Fruit fly (Drosophila melanogaster) whole organism, embryonic: Measurements from ENCODE around the gene Zpr1.

Source experiments
- Antp ChIP-seq: fragments of 200-800 bp; sonication (Bioruptor generic); optimal IDR thresholded peaks from 3 replicates; lab custom pipeline; 2016; ENCODE audit warnings: missing biosample characterization, missing genetic modification characterization
- Asciz ChIP-seq: fragments of 200-800 bp; sonication (Bioruptor generic); optimal IDR thresholded peaks from 2 replicates; lab custom pipeline; 2017; ENCODE audit warnings: missing biosample characterization, mild to moderate bottlenecking, missing genetic modification characterization, missing genetic modification reagents
- BtbVII ChIP-seq: fragments of 200-800 bp; sonication (Bioruptor generic); optimal IDR thresholded peaks from 3 replicates; lab custom pipeline; 2017; ENCODE audit warnings: missing biosample characterization, mild to moderate bottlenecking, missing genetic modification characterization
- CG1024 ChIP-seq: fragments of 200-800 bp; sonication (Bioruptor generic); IDR thresholded peaks from 2 replicates; pipeline ENCODE4 v1.3.6; 2022; ENCODE audit warnings: missing biosample characterization, missing genetic modification characterization
- CG10267 ChIP-seq: fragments of 200-800 bp; sonication (Bioruptor generic); optimal IDR thresholded peaks from 2 replicates; lab custom pipeline; 2018; ENCODE audit warnings: missing biosample characterization, mild to moderate bottlenecking, missing genetic modification characterization, moderate library complexity
- CG10431 ChIP-seq: fragments of 200-800 bp; sonication (Bioruptor generic); optimal IDR thresholded peaks from 3 replicates; lab custom pipeline; 2018; ENCODE audit warnings: missing biosample characterization, mild to moderate bottlenecking, missing genetic modification characterization
- CG10565 ChIP-seq: fragments of 200-800 bp; sonication (Bioruptor generic); optimal IDR thresholded peaks from 3 replicates; lab custom pipeline; 2016; ENCODE audit warnings: missing biosample characterization, mild to moderate bottlenecking, missing genetic modification characterization
- CG10959 ChIP-seq: fragments of 200-800 bp; sonication (Bioruptor generic); IDR thresholded peaks from 2 replicates; pipeline ENCODE4 v1.3.6; 2022; ENCODE audit warnings: missing biosample characterization, missing genetic modification characterization
- CG11560 ChIP-seq: fragments of 200-800 bp; sonication (Bioruptor generic); IDR thresholded peaks from 3 replicates; pipeline ENCODE4 v1.3.6; 2022; ENCODE audit warnings: missing biosample characterization, missing genetic modification characterization
- CG12769 ChIP-seq: fragments of 200-800 bp; sonication (Bioruptor generic); optimal IDR thresholded peaks from 2 replicates; lab custom pipeline; 2019; ENCODE audit warnings: missing biosample characterization, mild to moderate bottlenecking, missing genetic modification characterization, moderate library complexity
- CG15601 ChIP-seq: fragments of 200-800 bp; sonication (Bioruptor generic); optimal IDR thresholded peaks from 3 replicates; lab custom pipeline; 2019; ENCODE audit warnings: missing biosample characterization, mild to moderate bottlenecking, missing genetic modification characterization, moderate library complexity
- CG17186 ChIP-seq: fragments of 200-800 bp; sonication (Bioruptor generic); optimal IDR thresholded peaks from 3 replicates; lab custom pipeline; 2017; ENCODE audit warnings: missing biosample characterization, missing genetic modification reagents, missing genetic modification characterization
- CG17802 ChIP-seq: fragments of 200-800 bp; sonication (Bioruptor generic); optimal IDR thresholded peaks from 2 replicates; lab custom pipeline; 2018; ENCODE audit warnings: missing biosample characterization, mild to moderate bottlenecking, missing genetic modification characterization, moderate library complexity
- CG1792 ChIP-seq: fragments of 200-800 bp; sonication (Bioruptor generic); optimal IDR thresholded peaks from 2 replicates; lab custom pipeline; 2016; ENCODE audit warnings: missing biosample characterization, missing genetic modification characterization
- CG18262 ChIP-seq: fragments of 200-800 bp; optimal IDR thresholded peaks from 3 replicates; lab custom pipeline; 2019; ENCODE audit warnings: missing biosample characterization, mild to moderate bottlenecking, missing genetic modification characterization, moderate library complexity
- CG3163 ChIP-seq: fragments of 200-800 bp; sonication (Bioruptor generic); optimal IDR thresholded peaks from 3 replicates; lab custom pipeline; 2016; ENCODE audit warnings: missing biosample characterization, missing genetic modification characterization
- CG32767 ChIP-seq: fragments of 200-800 bp; sonication (Bioruptor generic); IDR thresholded peaks from 2 replicates; pipeline ENCODE4 v1.3.6; 2022; ENCODE audit warnings: missing biosample characterization, missing genetic modification characterization
- CG33213 ChIP-seq: fragments of 200-800 bp; sonication (Bioruptor generic); optimal IDR thresholded peaks from 3 replicates; lab custom pipeline; 2016; ENCODE audit warnings: missing biosample characterization, missing genetic modification characterization
- CG3838 ChIP-seq: fragments of 200-800 bp; sonication (Bioruptor generic); optimal IDR thresholded peaks from 3 replicates; lab custom pipeline; 2016; ENCODE audit warnings: missing biosample characterization, missing genetic modification characterization
- CG43689 ChIP-seq: fragments of 200-800 bp; sonication (Bioruptor generic); IDR thresholded peaks from 2 replicates; pipeline ENCODE4 v1.3.6; 2022; ENCODE audit warnings: missing biosample characterization, missing genetic modification characterization
- CG5245 ChIP-seq: fragments of 200-800 bp; sonication (Bioruptor generic); optimal IDR thresholded peaks from 3 replicates; lab custom pipeline; 2016; ENCODE audit warnings: missing biosample characterization, missing genetic modification characterization
- CG6689 ChIP-seq: fragments of 200-800 bp; sonication (Bioruptor generic); IDR thresholded peaks from 2 replicates; pipeline ENCODE4 v1.3.6; 2022; ENCODE audit warnings: missing biosample characterization, missing genetic modification characterization
- CG7357 ChIP-seq: fragments of 200-800 bp; sonication (Bioruptor generic); IDR thresholded peaks from 3 replicates; pipeline ENCODE4 v1.3.6; 2022; ENCODE audit warnings: missing biosample characterization, missing genetic modification characterization
- CG8281 ChIP-seq: fragments of 200-800 bp; sonication (Bioruptor generic); optimal IDR thresholded peaks from 2 replicates; lab custom pipeline; 2018; ENCODE audit warnings: missing biosample characterization, mild to moderate bottlenecking, missing genetic modification characterization, moderate library complexity
- CG8944 ChIP-seq: fragments of 200-800 bp; sonication (Bioruptor generic); optimal IDR thresholded peaks from 3 replicates; lab custom pipeline; 2016; ENCODE audit warnings: missing biosample characterization, missing genetic modification characterization
- Dfd ChIP-seq, 2 experiments: fragments of >200 bp; optimal IDR thresholded peaks; 2 replicates each; lab custom pipeline; 2017; ENCODE audit warnings: missing biosample characterization in 2 of 2, missing genetic modification characterization in 2 of 2
- Ets65A ChIP-seq: fragments of 200-800 bp; sonication (Bioruptor generic); peaks from one replicate; lab custom pipeline; 2016; ENCODE audit warnings: missing biosample characterization, missing genetic modification characterization
- H15 ChIP-seq: fragments of 200-800 bp; sonication (Bioruptor generic); IDR thresholded peaks from 3 replicates; pipeline ENCODE4 v1.3.6; 2022; ENCODE audit warnings: missing biosample characterization, missing genetic modification characterization
- HLHmδ ChIP-seq: fragments of 200-800 bp; sonication (Bioruptor generic); optimal IDR thresholded peaks from 2 replicates; lab custom pipeline; 2018; ENCODE audit warnings: missing biosample characterization, mild to moderate bottlenecking, missing genetic modification characterization, moderate library complexity
- Hmx ChIP-seq: fragments of 200-800 bp; sonication (Bioruptor generic); optimal IDR thresholded peaks from 2 replicates; lab custom pipeline; 2016; ENCODE audit warnings: missing biosample characterization, missing genetic modification characterization
- Lhr ChIP-seq: fragments of 200-800 bp; sonication (Bioruptor generic); optimal IDR thresholded peaks from 3 replicates; lab custom pipeline; 2017; ENCODE audit warnings: mild to moderate bottlenecking, missing biosample characterization, missing genetic modification reagents, missing genetic modification characterization
- Ptx1 ChIP-seq: fragments of 200-800 bp; sonication (Bioruptor generic); IDR thresholded peaks from 2 replicates; pipeline ENCODE4 v1.3.6; 2022; ENCODE audit warnings: missing biosample characterization, missing genetic modification characterization
- br ChIP-seq: fragments of >200 bp; optimal IDR thresholded peaks from 2 replicates; lab custom pipeline; 2017
- dm ChIP-seq: fragments of 200-800 bp; sonication (Bioruptor generic); optimal IDR thresholded peaks from 3 replicates; lab custom pipeline; 2016; ENCODE audit warnings: missing biosample characterization, missing genetic modification characterization
- dmrt11E ChIP-seq: fragments of 200-800 bp; sonication (Bioruptor generic); optimal IDR thresholded peaks from 3 replicates; lab custom pipeline; 2018; ENCODE audit warnings: missing biosample characterization, mild to moderate bottlenecking, missing genetic modification characterization, moderate library complexity
- dpn ChIP-seq, 2 experiments: fragments of 200-800 bp; sonication (Bioruptor generic); optimal IDR thresholded peaks; 3 replicates each; lab custom pipeline; 2016; ENCODE audit warnings: missing biosample characterization in 2 of 2, missing genetic modification characterization in 2 of 2
- grau ChIP-seq: fragments of 200-800 bp; optimal IDR thresholded peaks from 3 replicates; lab custom pipeline; 2019; ENCODE audit warnings: missing biosample characterization, mild to moderate bottlenecking, missing genetic modification characterization, moderate library complexity
- jigr1 ChIP-seq: fragments of 200-800 bp; sonication (Bioruptor generic); IDR thresholded peaks from 3 replicates; pipeline ENCODE4 v1.3.6; 2022; ENCODE audit warnings: missing biosample characterization, missing genetic modification characterization
- kay ChIP-seq: fragments of 200-800 bp; sonication (Bioruptor generic); optimal IDR thresholded peaks from 2 replicates; lab custom pipeline; 2016; ENCODE audit warnings: missing biosample characterization, missing genetic modification characterization
- klu ChIP-seq: fragments of 200-800 bp; sonication (Bioruptor generic); IDR thresholded peaks from 2 replicates; pipeline ENCODE4 v1.3.6; 2022; ENCODE audit warnings: missing biosample characterization, missing genetic modification characterization
- lov ChIP-seq, 2 experiments: fragments of 200-800 bp in 1 of 2; fragments of >200 bp in 1 of 2; sonication (Bioruptor generic) in 1 of 2; IDR thresholded peaks in 1 of 2; optimal IDR thresholded peaks in 1 of 2; 2 replicates in 1 of 2; 3 replicates in 1 of 2; pipeline versions ENCODE4 v1.3.6 to Lab custom; 2017 to 2022; ENCODE audit warnings: missing biosample characterization in 1 of 2, missing genetic modification characterization in 1 of 2
- nerfin-2 ChIP-seq: fragments of 200-800 bp; sonication (Bioruptor generic); IDR thresholded peaks from 2 replicates; pipeline ENCODE4 v1.3.6; 2022; ENCODE audit warnings: missing biosample characterization, missing genetic modification characterization; ENCODE audit not compliant: partially characterized antibody
- p53 ChIP-seq: fragments of 200-800 bp; sonication (Bioruptor generic); optimal IDR thresholded peaks from 2 replicates; lab custom pipeline; 2016; ENCODE audit warnings: missing biosample characterization, missing genetic modification characterization
- peb ChIP-seq: fragments of 200-800 bp; sonication (Bioruptor generic); IDR thresholded peaks from 2 replicates; pipeline ENCODE4 v1.3.6; 2022; ENCODE audit warnings: missing biosample characterization, missing genetic modification characterization
- pfk ChIP-seq: fragments of 200-800 bp; sonication (Bioruptor generic); optimal IDR thresholded peaks from 2 replicates; lab custom pipeline; 2018; ENCODE audit warnings: missing biosample characterization, mild to moderate bottlenecking, missing genetic modification characterization, moderate library complexity
- sim ChIP-seq: fragments of 200-800 bp; sonication (Bioruptor generic); IDR thresholded peaks from 2 replicates; pipeline ENCODE4 v1.3.6; 2022; ENCODE audit warnings: missing biosample characterization, missing genetic modification characterization
- sr ChIP-seq: fragments of 200-800 bp; sonication (Bioruptor generic); IDR thresholded peaks from 3 replicates; pipeline ENCODE4 v1.3.6; 2022; ENCODE audit warnings: missing biosample characterization, missing genetic modification characterization
- stc ChIP-seq: fragments of 200-800 bp; sonication (Bioruptor generic); IDR thresholded peaks from 2 replicates; pipeline ENCODE4 v1.3.6; 2022; ENCODE audit warnings: missing biosample characterization, missing genetic modification characterization
- sug ChIP-seq: fragments of 200-800 bp; optimal IDR thresholded peaks from 2 replicates; lab custom pipeline; 2019; ENCODE audit warnings: missing biosample characterization, mild to moderate bottlenecking, missing genetic modification characterization, moderate library complexity
- vnd ChIP-seq: fragments of 200-800 bp; sonication (Bioruptor generic); IDR thresholded peaks from 3 replicates; pipeline ENCODE4 v1.3.6; 2022; ENCODE audit warnings: missing biosample characterization, missing genetic modification characterization; ENCODE audit not compliant: partially characterized antibody
- wdn ChIP-seq: fragments of 200-800 bp; sonication (Bioruptor generic); IDR thresholded peaks from 2 replicates; pipeline ENCODE4 v1.3.6; 2022; ENCODE audit warnings: missing biosample characterization, missing genetic modification characterization
- yki ChIP-seq: fragments of >200 bp; optimal IDR thresholded peaks from 3 replicates; lab custom pipeline; 2018

The Zpr1 gene

DNA sequence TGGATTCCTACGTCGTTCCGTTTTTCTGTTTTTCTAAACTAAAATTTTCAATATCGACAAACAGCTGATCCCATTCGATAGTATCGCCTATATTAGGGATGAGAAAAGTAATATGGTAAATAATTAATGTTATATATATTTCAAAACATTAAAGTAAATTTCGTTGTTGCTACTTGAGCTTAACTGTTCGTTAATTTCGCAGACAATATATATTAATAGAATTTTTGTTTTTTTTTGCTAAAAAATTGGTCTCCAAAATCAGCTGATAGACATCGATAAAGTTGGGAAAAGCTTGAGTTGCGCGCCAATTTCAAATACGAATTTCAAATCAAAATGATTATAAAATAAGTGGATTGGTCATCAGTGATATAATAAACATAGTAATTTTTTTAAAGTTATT lies 34.5 kb upstream of the Zpr1 start, which contains the start of gene CG12118 (continued):
- TF ChIP-seq dpn (GFP tag; optimal IDR thresholded peaks at IDR 0.05; lab: Kevin White, UChicago) (peak; percentile 21 to 88), sim (GFP tag; lab: Robert Waterston, UW) (no peak), peb (GFP tag; lab: Robert Waterston, UW) (peak; percentile 38; the same call in 1 of the 2 replicates), CG8281 (tag; lab: Kevin White, UChicago) (peak; percentile 2), CG6689 (GFP tag; lab: Robert Waterston, UW) (peak; percentile 80), CG7357 (GFP tag; lab: Robert Waterston, UW) (0 out of 3 replicates have a peak, but pooled peaks have one; percentile 10), br (lab: Kevin White, UChicago) (no peak), CG33213 (GFP tag; lab: Kevin White, UChicago) (no peak), CG43689 (GFP tag; lab: Robert Waterston, UW) (peak; percentile 45; the same call in 1 of the 2 replicates), nerfin-2 (GFP tag; lab: Robert Waterston, UW) (peak; percentile 89), CG3163 (no peak), Ptx1 (peak; percentile 86), CG1024 (GFP tag; lab: Robert Waterston, UW) (peak; percentile 70), dmrt11E (peak; percentile 80), Hmx (no peak), CG1792 (GFP tag; lab: Kevin White, UChicago) (no peak), Lhr (GFP tag; lab: Kevin White, UChicago) (peak; percentile 52), grau (tag; lab: Kevin White, UChicago) (peak; percentile 67), wdn (GFP tag; lab: Robert Waterston, UW) (peak; percentile 88), jigr1 (GFP tag; lab: Robert Waterston, UW) (no peak), Dfd (GFP tag; optimal IDR thresholded peaks at IDR 0.05; lab: Kevin White, UChicago) (no peak), dm (GFP tag; lab: Kevin White, UChicago) (no peak), CG8944 (GFP tag; lab: Kevin White, UChicago) (peak; percentile 29), stc (GFP tag; lab: Robert Waterston, UW) (peak; percentile 66; the same call in 1 of the 2 replicates), sug (tag; lab: Kevin White, UChicago) (peak; percentile 57), H15 (GFP tag; lab: Robert Waterston, UW) (peak; percentile 71), CG5245 (GFP tag; lab: Kevin White, UChicago) (peak; percentile 67), Asciz (no peak), CG17802 (peak; percentile 25), CG15601 (peak; percentile 77), CG11560 (peak; percentile 55; the same call in 1 of the 3 replicates), CG10267 (peak; percentile 81), CG3838 (GFP tag; lab: Kevin White, UChicago) (peak; percentile 38), BtbVII (GFP tag; lab: Kevin White, UChicago) (peak; percentile 36), p53 (no peak), Antp (no peak), CG10565 (GFP tag; lab: Kevin White, UChicago) (no peak), yki (lab: Kevin White, UChicago) (no peak), kay (GFP tag; lab: Kevin White, UChicago) (peak; percentile 62), HLHmδ (GFP tag; lab: Kevin White, UChicago) (no peak), CG17186 (peak; percentile 38), lov (optimal IDR thresholded peaks at IDR 0.05; lab: Kevin White, UChicago) (no peak), lov (GFP tag; IDR thresholded peaks at IDR 0.05; lab: Robert Waterston, UW) (peak; percentile 84), klu (peak; percentile 41; the same call in 1 of the 2 replicates), CG18262 (tag; lab: Kevin White, UChicago) (peak; percentile 76), Ets65A (GFP tag; lab: Kevin White, UChicago) (peak; percentile 18), CG10431 (no peak), CG32767 (peak; percentile 68; the same call in 1 of the 2 replicates), pfk (GFP tag; lab: Kevin White, UChicago) (no peak), vnd (peak; percentile 94), sr (GFP tag; lab: Robert Waterston, UW) (no peak), CG12769 (tag; lab: Kevin White, UChicago) (no peak), CG10959 (GFP tag; lab: Robert Waterston, UW) (peak; percentile 63)
